Fruit fly (Drosophila melanogaster): ENCODE measurements around the gene Hsp67Bc.

Hsp67Bc gene

dm6 chr3L:9360217-9360692 is 12.0 kb downstream of the Hsp67Bc start, which contains the start of gene Pdxk (continued):
- TF ChIP-seq Mes4 (GFP tag; optimal IDR thresholded peaks at IDR 0.05): no peak
- TF ChIP-seq ken (GFP tag; IDR thresholded peaks at IDR 0.05): no peak
- no peak for TF ChIP-seq jing (GFP tag; optimal IDR thresholded peaks at IDR 0.05)
- TF ChIP-seq mam (GFP tag; optimal IDR thresholded peaks at IDR 0.05): peak; percentile 10
- TF ChIP-seq mirr (GFP tag; optimal IDR thresholded peaks at IDR 0.05): peak; percentile 96
- no peak for TF ChIP-seq ems (GFP tag; optimal IDR thresholded peaks at IDR 0.05)
- no peak for TF ChIP-seq cad (GFP tag; optimal IDR thresholded peaks at IDR 0.05)
- TF ChIP-seq odd (GFP tag; optimal IDR thresholded peaks at IDR 0.05): peak; percentile 53
- TF ChIP-seq bbx (GFP tag; IDR thresholded peaks at IDR 0.05; ENCODE audit: partially characterized antibody): no peak
- no peak for TF ChIP-seq CG6654 (GFP tag; optimal IDR thresholded peaks at IDR 0.05)
- 0 out of 2 replicates have a peak, but pooled peaks have one; percentile 22 for TF ChIP-seq hbn (GFP tag; IDR thresholded peaks at IDR 0.05; ENCODE audit: partially characterized antibody)
- no peak for TF ChIP-seq gem (tag; optimal IDR thresholded peaks at IDR 0.05)
- no peak for TF ChIP-seq Spps (tag; optimal IDR thresholded peaks at IDR 0.05)
- no peak for TF ChIP-seq CG2199 (GFP tag; IDR thresholded peaks at IDR 0.05)
- peak; percentile 78 for TF ChIP-seq crol (GFP tag; IDR thresholded peaks at IDR 0.05)
- TF ChIP-seq CG12744 (GFP tag; optimal IDR thresholded peaks at IDR 0.05): no peak
- TF ChIP-seq tin (GFP tag; optimal IDR thresholded peaks at IDR 0.05): no peak
- no peak for TF ChIP-seq Mad (GFP tag; optimal IDR thresholded peaks at IDR 0.05)
- no peak for TF ChIP-seq shn (GFP tag; optimal IDR thresholded peaks at IDR 0.05)
- no peak for TF ChIP-seq CG17359 (tag; optimal IDR thresholded peaks at IDR 0.05)
- TF ChIP-seq CG10565 (GFP tag; optimal IDR thresholded peaks at IDR 0.05): no peak
- no peak for TF ChIP-seq CG18599 (GFP tag; optimal IDR thresholded peaks at IDR 0.05)
- no peak for TF ChIP-seq CG9609 (GFP tag; optimal IDR thresholded peaks at IDR 0.05)
- no peak for TF ChIP-seq CG14014 (GFP tag; IDR thresholded peaks at IDR 0.05)
- no peak for TF ChIP-seq bcd (GFP tag; optimal IDR thresholded peaks at IDR 0.05)
- TF ChIP-seq Doc3 (GFP tag; IDR thresholded peaks at IDR 0.05; ENCODE audit: partially characterized antibody): no peak
- peak; percentile 59 for TF ChIP-seq chn (GFP tag; optimal IDR thresholded peaks at IDR 0.05)
- no peak for TF ChIP-seq CG6272 (GFP tag; IDR thresholded peaks at IDR 0.05)
- TF ChIP-seq fd102C (GFP tag; optimal IDR thresholded peaks at IDR 0.05): no peak
- no peak for TF ChIP-seq dpn (GFP tag; optimal IDR thresholded peaks at IDR 0.05)
- no peak for TF ChIP-seq CG15269 (tag; optimal IDR thresholded peaks at IDR 0.05)
- TF ChIP-seq hkb (optimal IDR thresholded peaks at IDR 0.05): no peak
- peak; percentile 37 for TF ChIP-seq hkb (GFP tag; IDR thresholded peaks at IDR 0.05)
- peak; percentile 94 for TF ChIP-seq sug (tag; optimal IDR thresholded peaks at IDR 0.05)
- peak; percentile 25; the same call in 1 of the 3 replicates for TF ChIP-seq CG34422 (GFP tag; IDR thresholded peaks at IDR 0.05)
- no peak for TF ChIP-seq CG12104 (GFP tag; optimal IDR thresholded peaks at IDR 0.05)
- TF ChIP-seq Rx (GFP tag; IDR thresholded peaks at IDR 0.05): no peak
- TF ChIP-seq C15 (GFP tag; IDR thresholded peaks at IDR 0.05): no peak
- TF ChIP-seq ato (GFP tag; IDR thresholded peaks at IDR 0.05; ENCODE audit: partially characterized antibody): no peak
- TF ChIP-seq fru (optimal IDR thresholded peaks at IDR 0.05): no peak
- TF ChIP-seq CG5180 (GFP tag; optimal IDR thresholded peaks at IDR 0.05): no peak
- TF ChIP-seq CG30020 (tag; optimal IDR thresholded peaks at IDR 0.05): no peak
- TF ChIP-seq gfzf (GFP tag; optimal IDR thresholded peaks at IDR 0.05): peak; percentile 63
- no peak for TF ChIP-seq CG12219 (GFP tag; optimal IDR thresholded peaks at IDR 0.05)
- TF ChIP-seq CG8924 (tag; optimal IDR thresholded peaks at IDR 0.05): no peak
- TF ChIP-seq croc (GFP tag; conservative IDR thresholded peaks at IDR 0.05): no peak
- no peak for TF ChIP-seq CG4328 (GFP tag; optimal IDR thresholded peaks at IDR 0.05)
- TF ChIP-seq CG9876 (GFP tag; optimal IDR thresholded peaks at IDR 0.05): no peak
- peak; percentile 47 for TF ChIP-seq Nf-YB (GFP tag; optimal IDR thresholded peaks at IDR 0.05)
- TF ChIP-seq CG4282 (GFP tag; optimal IDR thresholded peaks at IDR 0.05): no peak
- no peak for TF ChIP-seq CHES-1-like (GFP tag; optimal IDR thresholded peaks at IDR 0.05)
- TF ChIP-seq Hey (tag; optimal IDR thresholded peaks at IDR 0.05): no peak

Data from whole organism, embryonic.